Worm (Caenorhabditis elegans): ENCODE results near the gene F59E12.15.

The F59E12.15 gene

DNA sequence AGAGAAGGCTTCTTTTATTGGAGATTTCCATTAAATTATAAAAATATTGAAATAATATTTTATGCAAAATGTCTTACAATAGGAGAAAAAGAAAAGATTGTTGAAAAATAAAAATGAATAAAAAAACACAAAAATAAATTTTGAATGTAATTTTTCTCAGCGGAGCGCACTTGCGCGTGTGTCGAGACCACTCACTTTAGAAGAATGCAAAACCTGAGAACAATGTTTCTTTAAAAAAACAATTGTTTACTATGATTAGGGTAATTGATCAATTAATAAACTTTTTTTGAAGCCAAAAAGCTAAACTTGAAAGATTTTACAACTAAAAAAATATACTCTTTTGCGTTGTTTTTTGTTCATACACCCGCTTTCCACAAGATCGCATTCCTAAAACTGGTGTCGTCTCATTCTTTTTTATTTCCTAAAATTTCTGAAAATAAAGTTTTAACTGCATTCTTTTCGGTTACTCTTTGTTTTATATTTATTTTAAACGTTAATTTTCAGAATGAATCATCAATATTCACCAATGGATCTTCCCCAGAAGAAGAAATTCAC is 33.9 kb downstream of the F59E12.15 start, which contains the start of gene ttc-4 (continued):
- no peak for TF ChIP-seq mab-5 (tag; optimal IDR thresholded peaks at IDR 0.05)
- peak in 1 of 2 experiments; percentile 66 for TF ChIP-seq lsy-2 (tag; optimal IDR thresholded peaks at IDR 0.05)
- TF ChIP-seq unc-55 (GFP tag; optimal IDR thresholded peaks at IDR 0.05): peak; percentile 76

DNA sequence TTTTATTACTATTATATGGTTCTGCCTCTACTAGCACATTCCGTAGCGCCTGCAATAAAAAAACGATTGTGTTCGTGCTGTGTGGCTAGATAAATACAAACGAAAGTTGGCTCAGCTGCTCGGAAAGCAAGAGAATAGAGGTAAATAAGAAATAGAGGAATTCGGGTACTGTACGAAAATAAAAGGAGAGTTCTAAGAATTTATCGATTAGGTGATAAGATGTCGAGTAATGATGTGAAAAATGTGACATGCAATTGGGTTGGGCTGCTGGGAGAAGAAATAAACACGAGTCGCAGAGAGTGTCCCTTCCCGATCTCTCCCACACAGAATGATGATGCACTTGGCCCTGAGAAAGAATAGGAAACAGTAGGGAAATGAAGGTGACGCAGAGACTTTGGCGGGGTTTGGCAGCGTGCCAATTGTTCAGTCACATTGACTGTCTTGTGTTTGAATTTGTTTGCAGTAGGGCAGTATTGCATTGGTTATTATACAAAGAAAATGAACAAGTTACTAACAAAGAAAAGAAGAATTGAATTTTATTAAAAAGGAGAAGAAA is 34.7 kb downstream of the F59E12.15 start, which contains the start of gene cdc-14:
Gene cdc-14, minus strand, starts transcription at position 51 of the 556 bp plus-strand sequence.
- peak; percentile 85 for TF ChIP-seq sma-3 (GFP tag; optimal IDR thresholded peaks at IDR 0.05)
- no peak for TF ChIP-seq elt-1 (tag; optimal IDR thresholded peaks at IDR 0.05)
- TF ChIP-seq nhr-10 (tag; optimal IDR thresholded peaks at IDR 0.05): no peak
- no peak for TF ChIP-seq R02D3.7 (tag; optimal IDR thresholded peaks at IDR 0.05)
- no peak for TF ChIP-seq ztf-1 (GFP tag; conservative IDR thresholded peaks at IDR 0.05)
- TF ChIP-seq nhr-77 (tag; optimal IDR thresholded peaks at IDR 0.05): no peak
- TF ChIP-seq lin-13 (GFP tag; optimal IDR thresholded peaks at IDR 0.05): peak; percentile 57
- no peak for TF ChIP-seq nhr-11 (tag; optimal IDR thresholded peaks at IDR 0.05)
- no peak for TF ChIP-seq Y55F3AM.14 (GFP tag; optimal IDR thresholded peaks at IDR 0.05)
- TF ChIP-seq skn-1 (tag; optimal IDR thresholded peaks at IDR 0.05): no peak
- peak; percentile 60 for TF ChIP-seq gmeb-1 (tag; optimal IDR thresholded peaks at IDR 0.05)
- TF ChIP-seq crh-2 (tag; optimal IDR thresholded peaks at IDR 0.05): peak; percentile 77
- peak in 1 of 2 experiments; percentile 16 for TF ChIP-seq mdl-1 (tag; optimal IDR thresholded peaks at IDR 0.05)
- TF ChIP-seq F13H6.1 (tag; optimal IDR thresholded peaks at IDR 0.05): peak; percentile 86
- TF ChIP-seq ceh-16 (tag; optimal IDR thresholded peaks at IDR 0.05): peak; percentile 63
- peak; percentile 80 for TF ChIP-seq sma-9 (GFP tag; optimal IDR thresholded peaks at IDR 0.05)
- no peak for TF ChIP-seq sma-9 (tag; optimal IDR thresholded peaks at IDR 0.05)
- no peak for TF ChIP-seq zag-1 (tag; optimal IDR thresholded peaks at IDR 0.05)
- TF ChIP-seq ztf-4 (tag; optimal IDR thresholded peaks at IDR 0.05): peak; percentile 68
- peak; percentile 10 for TF ChIP-seq ama-1 (optimal IDR thresholded peaks at IDR 0.05)
- TF ChIP-seq unc-39 (tag; optimal IDR thresholded peaks at IDR 0.05): no peak
- peak; percentile 94 for TF ChIP-seq nhr-129 (tag; optimal IDR thresholded peaks at IDR 0.05)
- peak; percentile 35 for TF ChIP-seq mab-5 (tag; optimal IDR thresholded peaks at IDR 0.05)
- peak; percentile 88 for TF ChIP-seq sem-4 (tag; optimal IDR thresholded peaks at IDR 0.05)
- TF ChIP-seq nhr-25 (tag; optimal IDR thresholded peaks at IDR 0.05): peak; percentile 87
- no peak for TF ChIP-seq mbf-1 (tag; optimal IDR thresholded peaks at IDR 0.05)
- TF ChIP-seq C34F6.9 (tag; optimal IDR thresholded peaks at IDR 0.05): peak; percentile 82
- no peak for TF ChIP-seq ceh-82 (tag; optimal IDR thresholded peaks at IDR 0.05)
- TF ChIP-seq nhr-23 (tag; optimal IDR thresholded peaks at IDR 0.05): no peak
- peak; percentile 28 for TF ChIP-seq unc-55 (GFP tag; optimal IDR thresholded peaks at IDR 0.05)
- TF ChIP-seq snpc-4 (tag; optimal IDR thresholded peaks at IDR 0.05): peak; percentile 74
- no peak for TF ChIP-seq ZK546.5 (tag; optimal IDR thresholded peaks at IDR 0.05)
- no peak for TF ChIP-seq alr-1 (tag; optimal IDR thresholded peaks at IDR 0.05)
- TF ChIP-seq lsy-2 (tag; optimal IDR thresholded peaks at IDR 0.05): peak in 1 of 2 experiments; percentile 82
- TF ChIP-seq unc-62 (GFP tag; optimal IDR thresholded peaks at IDR 0.05): no peak
- TF ChIP-seq elt-3 (tag; optimal IDR thresholded peaks at IDR 0.05): no peak
- TF ChIP-seq dmd-4 (tag; optimal IDR thresholded peaks at IDR 0.05): no peak
- TF ChIP-seq nhr-21 (tag; optimal IDR thresholded peaks at IDR 0.05): peak; percentile 41
- TF ChIP-seq lin-11 (tag; optimal IDR thresholded peaks at IDR 0.05): peak; percentile 33
- peak; percentile 21 for TF ChIP-seq egl-27 (tag; optimal IDR thresholded peaks at IDR 0.05)
- TF ChIP-seq fos-1 (tag; optimal IDR thresholded peaks at IDR 0.05): peak; percentile 91
- no peak for TF ChIP-seq ztf-11 (tag; optimal IDR thresholded peaks at IDR 0.05)
- TF ChIP-seq nhr-6 (tag; optimal IDR thresholded peaks at IDR 0.05): peak; percentile 87
- no peak for TF ChIP-seq nhr-237 (tag; optimal IDR thresholded peaks at IDR 0.05)
- TF ChIP-seq lin-39 (tag; optimal IDR thresholded peaks at IDR 0.05): no peak
- peak; percentile 73 for TF ChIP-seq blmp-1 (tag; optimal IDR thresholded peaks at IDR 0.05; ENCODE audit: insufficient read depth)
- no peak for TF ChIP-seq aly-2 (tag; optimal IDR thresholded peaks at IDR 0.05)
- no peak for TF ChIP-seq nhr-12 (tag; optimal IDR thresholded peaks at IDR 0.05)
- TF ChIP-seq peb-1 (tag; optimal IDR thresholded peaks at IDR 0.05): no peak

Measured in whole organism, L2 larva.